Worm (Caenorhabditis elegans): ENCODE measurements around the gene smex-1.

DNA sequence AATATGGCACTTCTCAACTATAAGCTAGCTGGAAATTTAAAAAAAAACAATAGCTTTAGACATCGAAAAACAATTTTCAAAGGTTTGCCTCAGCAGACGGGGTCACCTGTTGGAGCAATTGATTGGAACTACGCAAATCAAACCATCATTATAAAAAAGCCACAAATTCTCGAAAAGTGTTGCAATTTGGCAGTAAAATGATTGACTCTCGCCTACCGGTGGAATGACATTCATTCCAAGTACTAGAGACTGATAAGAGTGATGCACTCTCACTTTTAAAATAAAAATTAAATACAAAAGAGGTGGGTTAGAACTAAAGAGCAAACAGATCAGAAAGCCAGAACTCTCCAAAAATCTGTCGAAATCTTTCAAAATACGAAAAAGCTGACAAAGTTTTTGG, 10.3 kb downstream of the smex-1 start:
- TF ChIP-seq F22D6.2 (tag; optimal IDR thresholded peaks at IDR 0.05) (no peak), athp-1 (tag; optimal IDR thresholded peaks at IDR 0.05) (no peak), him-1 (tag; optimal IDR thresholded peaks at IDR 0.05) (no peak), Y53F4B.3 (GFP tag; IDR thresholded peaks at IDR 0.05) (no peak), aptf-3 (GFP tag; IDR thresholded peaks at IDR 0.05) (no peak), sea-2 (GFP tag; IDR thresholded peaks at IDR 0.05) (no peak), nhr-90 (tag; optimal IDR thresholded peaks at IDR 0.05) (no peak), repo-1 (tag; optimal IDR thresholded peaks at IDR 0.05) (no peak), lin-35 (GFP tag; optimal IDR thresholded peaks at IDR 0.05) (no peak)

All from whole organism, young adult.